Worm (Caenorhabditis elegans): ENCODE measurements around the gene cox-6C.

- TF ChIP-seq him-1 (tag; optimal IDR thresholded peaks at IDR 0.05) = peak; percentile 54
- no peak for TF ChIP-seq W03F9.2 (tag; optimal IDR thresholded peaks at IDR 0.05)
- TF ChIP-seq dao-5 (tag; optimal IDR thresholded peaks at IDR 0.05) = peak; percentile 39
These were observed 17.4 kb downstream of the cox-6C start for ce11 chrIV:143807-144371.
